Worm (Caenorhabditis elegans): ENCODE results near the gene tmem-131.
A peak's percentile ranks its signal among the peaks of the same experiment; 100 is the strongest.

The tmem-131 gene

DNA sequence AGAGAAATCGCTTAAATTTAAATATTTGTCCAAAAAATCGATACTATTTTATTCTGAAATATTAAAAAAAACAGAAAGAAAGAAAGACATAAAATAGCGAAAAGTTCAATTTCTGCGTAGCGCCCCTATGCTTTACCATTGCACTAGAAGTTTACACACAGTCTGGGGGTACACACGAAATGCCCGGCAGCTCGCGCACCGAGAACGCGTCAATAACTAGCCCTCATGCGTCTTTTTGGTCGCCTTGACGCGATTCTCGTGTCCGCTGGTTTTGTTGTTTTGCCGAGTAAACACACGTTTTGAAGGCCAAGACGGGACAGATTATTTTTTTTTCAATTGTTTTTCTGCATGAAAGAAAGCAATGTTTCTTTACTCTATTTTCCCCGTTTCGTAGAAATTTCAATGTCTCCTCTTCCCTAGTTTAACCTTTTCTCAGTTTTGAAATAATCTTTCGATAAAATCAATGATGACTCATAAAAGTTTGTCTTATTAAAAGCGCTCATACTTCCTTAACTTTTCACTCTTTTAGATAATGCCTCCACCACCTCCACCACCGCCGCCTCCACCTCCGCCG is 20.2 kb upstream of the tmem-131 start, which contains the start of gene wip-1 (continued):
- TF ChIP-seq sea-2 (GFP tag; IDR thresholded peaks at IDR 0.05) (peak; percentile 87), athp-1 (tag; optimal IDR thresholded peaks at IDR 0.05) (peak; percentile 98), F37B4.10 (GFP tag; IDR thresholded peaks at IDR 0.05) (0 out of 2 replicates have a peak, but pooled peaks have one; percentile 87), ztf-28 (GFP tag; IDR thresholded peaks at IDR 0.05) (peak; percentile 92), F39B2.1 (GFP tag; IDR thresholded peaks at IDR 0.05) (peak; percentile 93), nhr-90 (tag; optimal IDR thresholded peaks at IDR 0.05) (peak; percentile 92), nhr-80 (tag; optimal IDR thresholded peaks at IDR 0.05) (peak; percentile 99), F52B5.7 (tag; optimal IDR thresholded peaks at IDR 0.05) (peak; percentile 67), F22D6.2 (tag; optimal IDR thresholded peaks at IDR 0.05) (peak; percentile 87), B0035.1 (tag; optimal IDR thresholded peaks at IDR 0.05) (peak; percentile 89), hsf-1 (GFP tag; IDR thresholded peaks at IDR 0.05) (peak; percentile 90), nhr-27 (tag; optimal IDR thresholded peaks at IDR 0.05) (peak; percentile 72), lsl-1 (GFP tag; optimal IDR thresholded peaks at IDR 0.05) (peak; percentile 93), hmg-20 (GFP tag; IDR thresholded peaks at IDR 0.05) (peak; percentile 88), dpl-1 (GFP tag; optimal IDR thresholded peaks at IDR 0.05) (peak; percentile 86), madf-3 (GFP tag; IDR thresholded peaks at IDR 0.05) (peak; percentile 96), mxl-1 (tag; optimal IDR thresholded peaks at IDR 0.05) (peak; percentile 37), tbp1 (GFP tag; optimal IDR thresholded peaks at IDR 0.05) (peak; percentile 79), T07F8.4 (tag; optimal IDR thresholded peaks at IDR 0.05) (peak; percentile 88), ceh-100 (GFP tag; IDR thresholded peaks at IDR 0.05) (peak; percentile 89), aptf-2 (GFP tag; conservative IDR thresholded peaks at IDR 0.05) (peak; percentile 79), ceh-79 (tag; optimal IDR thresholded peaks at IDR 0.05) (peak; percentile 70), Y53G8AR.9 (GFP tag; conservative IDR thresholded peaks at IDR 0.05) (peak; percentile 98), B0261.1 (tag; optimal IDR thresholded peaks at IDR 0.05) (peak; percentile 34), nfya-1 (tag; optimal IDR thresholded peaks at IDR 0.05; ENCODE audit: borderline replicate concordance, insufficient read depth) (no peak), ztf-6 (GFP tag; IDR thresholded peaks at IDR 0.05) (0 out of 2 replicates have a peak, but pooled peaks have one; percentile 73), tlf-1 (GFP tag; optimal IDR thresholded peaks at IDR 0.05) (peak; percentile 99), aptf-3 (GFP tag; IDR thresholded peaks at IDR 0.05) (0 out of 2 replicates have a peak, but pooled peaks have one; percentile 24), zfh-2 (GFP tag; conservative IDR thresholded peaks at IDR 0.05) (peak; percentile 97), hlh-26 (GFP tag; conservative IDR thresholded peaks at IDR 0.05) (no peak), unc-130 (GFP tag; optimal IDR thresholded peaks at IDR 0.05) (peak; percentile 96), cebp-2 (GFP tag; IDR thresholded peaks at IDR 0.05) (peak; percentile 81; the same call in 1 of the 2 replicates), akir-1 (GFP tag; optimal IDR thresholded peaks at IDR 0.05) (peak; percentile 59), nfyb-1 (GFP tag; IDR thresholded peaks at IDR 0.05) (peak; percentile 98), B0336.3 (GFP tag; IDR thresholded peaks at IDR 0.05) (peak; percentile 99), attf-5 (GFP tag; optimal IDR thresholded peaks at IDR 0.05) (peak; percentile 100), cebp-1 (GFP tag; IDR thresholded peaks at IDR 0.05) (peak; percentile 90), cebp-1 (tag; optimal IDR thresholded peaks at IDR 0.05) (peak; percentile 97), lin-54 (GFP tag; optimal IDR thresholded peaks at IDR 0.05) (peak; percentile 98), repo-1 (tag; optimal IDR thresholded peaks at IDR 0.05) (peak; percentile 96), egl-44 (GFP tag; IDR thresholded peaks at IDR 0.05) (peak; percentile 96), zim-3 (tag; optimal IDR thresholded peaks at IDR 0.05) (peak; percentile 64), F23B12.7 (tag; optimal IDR thresholded peaks at IDR 0.05; ENCODE audit: insufficient read depth) (peak; percentile 98), F57C9.4 (tag; optimal IDR thresholded peaks at IDR 0.05) (no peak), dpff-1 (tag; optimal IDR thresholded peaks at IDR 0.05) (no peak), madf-6 (GFP tag; IDR thresholded peaks at IDR 0.05) (peak; percentile 97), Y53F4B.3 (GFP tag; IDR thresholded peaks at IDR 0.05) (peak; percentile 88), atf-7 (tag; optimal IDR thresholded peaks at IDR 0.05) (peak; percentile 92), T26A5.8 (tag; optimal IDR thresholded peaks at IDR 0.05) (no peak)
